Worm (Caenorhabditis elegans): Measurements from ENCODE around the gene fbxa-142.

Gene fbxa-142

ce11 chrV:16171721-16172120 is 40.6 kb upstream of the fbxa-142 start, which contains the start of gene K05D4.9:
Gene K05D4.9, minus strand, starts transcription at chrV:16171821.
- no peak for TF ChIP-seq nhr-12 (tag; optimal IDR thresholded peaks at IDR 0.05)
- TF ChIP-seq nhr-11 (tag; optimal IDR thresholded peaks at IDR 0.05) = no peak
- no peak for TF ChIP-seq ztf-4 (tag; optimal IDR thresholded peaks at IDR 0.05)
- no peak for TF ChIP-seq aly-2 (tag; optimal IDR thresholded peaks at IDR 0.05)
- no peak for TF ChIP-seq nhr-23 (tag; optimal IDR thresholded peaks at IDR 0.05)
- no peak for TF ChIP-seq egl-27 (tag; optimal IDR thresholded peaks at IDR 0.05)
- TF ChIP-seq unc-55 (GFP tag; optimal IDR thresholded peaks at IDR 0.05) = no peak
- no peak for TF ChIP-seq gmeb-1 (tag; optimal IDR thresholded peaks at IDR 0.05)
- no peak for TF ChIP-seq mab-5 (tag; optimal IDR thresholded peaks at IDR 0.05)
- no peak for TF ChIP-seq C34F6.9 (tag; optimal IDR thresholded peaks at IDR 0.05)
- no peak for TF ChIP-seq mbf-1 (tag; optimal IDR thresholded peaks at IDR 0.05)
- TF ChIP-seq ceh-16 (tag; optimal IDR thresholded peaks at IDR 0.05) = no peak
- TF ChIP-seq nhr-21 (tag; optimal IDR thresholded peaks at IDR 0.05) = no peak

- TF ChIP-seq nhr-10 (tag; optimal IDR thresholded peaks at IDR 0.05) (no peak), Y55F3AM.14 (GFP tag; optimal IDR thresholded peaks at IDR 0.05) (no peak), nhr-25 (tag; optimal IDR thresholded peaks at IDR 0.05) (no peak), fos-1 (tag; optimal IDR thresholded peaks at IDR 0.05) (no peak), sma-3 (GFP tag; optimal IDR thresholded peaks at IDR 0.05) (no peak), crh-2 (tag; optimal IDR thresholded peaks at IDR 0.05) (no peak), nhr-237 (tag; optimal IDR thresholded peaks at IDR 0.05) (no peak), nhr-77 (tag; optimal IDR thresholded peaks at IDR 0.05) (no peak), F13H6.1 (tag; optimal IDR thresholded peaks at IDR 0.05) (no peak), ztf-4 (tag; optimal IDR thresholded peaks at IDR 0.05) (no peak), nhr-21 (tag; optimal IDR thresholded peaks at IDR 0.05) (no peak), gmeb-1 (tag; optimal IDR thresholded peaks at IDR 0.05) (no peak), unc-55 (GFP tag; optimal IDR thresholded peaks at IDR 0.05) (no peak), mdl-1 (tag; optimal IDR thresholded peaks at IDR 0.05) (no peak)
Measured at ce11 chrV:16169026-16169425, 37.9 kb upstream of the fbxa-142 start, which contains the start of gene str-111. Gene str-111, minus strand, starts transcription at chrV:16169126.

- TF ChIP-seq ztf-1 (GFP tag; conservative IDR thresholded peaks at IDR 0.05) (no peak), nhr-6 (tag; optimal IDR thresholded peaks at IDR 0.05) (no peak), nhr-237 (tag; optimal IDR thresholded peaks at IDR 0.05) (no peak), elt-3 (tag; optimal IDR thresholded peaks at IDR 0.05) (no peak), nhr-25 (tag; optimal IDR thresholded peaks at IDR 0.05) (no peak), nhr-10 (tag; optimal IDR thresholded peaks at IDR 0.05) (no peak), peb-1 (tag; optimal IDR thresholded peaks at IDR 0.05) (no peak), egl-27 (tag; optimal IDR thresholded peaks at IDR 0.05) (no peak), snpc-4 (tag; optimal IDR thresholded peaks at IDR 0.05) (no peak), mbf-1 (tag; optimal IDR thresholded peaks at IDR 0.05) (no peak), ZK546.5 (tag; optimal IDR thresholded peaks at IDR 0.05) (no peak), gmeb-1 (tag; optimal IDR thresholded peaks at IDR 0.05) (no peak)
Measured at ce11 chrV:16165936-16166335, 34.8 kb upstream of the fbxa-142 start, which contains the start of gene str-108. Gene str-108, plus strand, starts transcription at chrV:16166236.

ce11 chrV:16163719-16164118 is 32.6 kb upstream of the fbxa-142 start, which contains the start of gene F10A3.12:
Gene F10A3.12, plus strand, starts transcription at chrV:16164019.
- TF ChIP-seq ztf-1 (GFP tag; conservative IDR thresholded peaks at IDR 0.05) (no peak), aly-2 (tag; optimal IDR thresholded peaks at IDR 0.05) (no peak), lsy-2 (tag; optimal IDR thresholded peaks at IDR 0.05) (no peak), C34F6.9 (tag; optimal IDR thresholded peaks at IDR 0.05) (no peak), unc-55 (GFP tag; optimal IDR thresholded peaks at IDR 0.05) (no peak), nhr-6 (tag; optimal IDR thresholded peaks at IDR 0.05) (no peak), zag-1 (tag; optimal IDR thresholded peaks at IDR 0.05) (no peak), fos-1 (tag; optimal IDR thresholded peaks at IDR 0.05) (no peak), skn-1 (tag; optimal IDR thresholded peaks at IDR 0.05) (no peak), ceh-16 (tag; optimal IDR thresholded peaks at IDR 0.05) (no peak), sem-4 (tag; optimal IDR thresholded peaks at IDR 0.05) (no peak), ama-1 (optimal IDR thresholded peaks at IDR 0.05) (no peak), ZK546.5 (tag; optimal IDR thresholded peaks at IDR 0.05) (no peak), snpc-4 (tag; optimal IDR thresholded peaks at IDR 0.05) (no peak), elt-1 (tag; optimal IDR thresholded peaks at IDR 0.05) (no peak), blmp-1 (tag; optimal IDR thresholded peaks at IDR 0.05; ENCODE audit: insufficient read depth) (no peak), sma-3 (GFP tag; optimal IDR thresholded peaks at IDR 0.05) (no peak), crh-2 (tag; optimal IDR thresholded peaks at IDR 0.05) (no peak), nhr-25 (tag; optimal IDR thresholded peaks at IDR 0.05) (no peak), lin-39 (tag; optimal IDR thresholded peaks at IDR 0.05) (no peak)

Measured in whole organism, L2 larva.